Worm (Caenorhabditis elegans) whole organism, young adult: ENCODE measurements around the gene gsr-1.

Experiments
- B0019.2 ChIP-seq: fragments of 200-800 bp; sonication (Bioruptor generic); conservative IDR thresholded peaks from 2 replicates; pipeline ENCODE4 v1.3.6; 2022; ENCODE audit warnings: missing genetic modification reagents, missing genetic modification characterization, missing compliant biosample characterization
- attf-3 ChIP-seq: fragments of 200-800 bp; sonication (Bioruptor generic); conservative IDR thresholded peaks from 2 replicates; pipeline ENCODE4 v1.3.6; 2022; ENCODE audit warnings: missing genetic modification reagents, missing genetic modification characterization, missing compliant biosample characterization
- ccch-3 ChIP-seq: fragments of 200-800 bp; sonication (Bioruptor generic); optimal IDR thresholded peaks from 2 replicates; lab custom pipeline; 2018; ENCODE audit warnings: mild to moderate bottlenecking, missing genetic modification characterization, missing compliant biosample characterization
- ets-4 ChIP-seq: fragments of 200-800 bp; sonication (Bioruptor generic); optimal IDR thresholded peaks from 2 replicates; lab custom pipeline; 2018; ENCODE audit warnings: mild to moderate bottlenecking, missing genetic modification characterization, missing compliant biosample characterization
- nfya-1 ChIP-seq: sonication (generic microtip); optimal IDR thresholded peaks from 2 replicates; lab custom pipeline; 2017; ENCODE audit warnings: antibody characterized with exemption, missing compliant biosample characterization, missing genetic modification characterization, borderline replicate concordance; ENCODE audit not compliant: insufficient read depth
- nfya-2 ChIP-seq: fragments of 200-800 bp; sonication (Bioruptor generic); IDR thresholded peaks from 2 replicates; pipeline ENCODE4 v1.3.6; 2022; ENCODE audit warnings: missing genetic modification reagents, missing genetic modification characterization, missing compliant biosample characterization
- sdz-38 ChIP-seq: sonication (generic microtip); optimal IDR thresholded peaks from 2 replicates; lab custom pipeline; 2016; ENCODE audit warnings: missing genotype, missing genetic modification characterization, missing compliant biosample characterization
- unc-62 ChIP-seq: fragments of 150-350 bp; optimal IDR thresholded peaks from 2 replicates; lab custom pipeline; 2014; ENCODE audit warnings: missing biosample characterization, missing genetic modification reagents, missing genetic modification characterization

ce11 chrIII:3605681-3606080 is 45.0 kb upstream of the gsr-1 start:
- no peak for TF ChIP-seq sdz-38 (tag; lab: Kevin White, UChicago)
- no peak for TF ChIP-seq nfya-1 (tag; lab: Kevin White, UChicago)
- no peak for TF ChIP-seq B0019.2
- no peak for TF ChIP-seq ets-4
- TF ChIP-seq unc-62 (GFP tag; lab: Kevin White, UChicago), result no peak
- no peak for TF ChIP-seq attf-3
- no peak for TF ChIP-seq nfya-2 (GFP tag; lab: Robert Waterston, UW)
- no peak for TF ChIP-seq ccch-3 (GFP tag; lab: Kevin White, UChicago)
